Worm (Caenorhabditis elegans): Measurements from ENCODE around the gene C27H6.9.

DNA sequence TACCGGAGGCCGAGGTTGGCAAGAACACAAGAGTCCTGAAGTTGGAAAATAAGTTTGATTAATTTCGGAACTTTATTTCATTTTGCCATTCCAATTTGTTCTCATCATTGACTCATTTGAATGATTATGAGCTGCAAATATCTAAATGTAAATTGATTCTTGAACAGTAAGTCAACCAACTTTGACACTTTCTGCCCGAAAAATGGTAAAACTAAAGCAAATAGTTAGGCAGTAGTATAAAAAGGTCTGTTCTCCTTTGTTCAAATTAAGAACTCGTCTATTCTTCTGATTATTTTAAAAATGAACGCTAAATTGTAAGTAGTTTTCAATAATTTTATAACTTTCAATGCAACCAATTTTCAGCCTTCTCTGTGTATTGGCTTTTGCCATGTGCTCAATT is 39.6 kb upstream of the C27H6.9 start, which contains the start of gene fipr-12:
- no peak for TF ChIP-seq cey-2 (tag; optimal IDR thresholded peaks at IDR 0.05; ENCODE audit: borderline replicate concordance, insufficient read depth)
- no peak for TF ChIP-seq tag-97 (GFP tag; IDR thresholded peaks at IDR 0.05)
- no peak for TF ChIP-seq lir-3 (tag; optimal IDR thresholded peaks at IDR 0.05)
- TF ChIP-seq gei-8 (GFP tag; optimal IDR thresholded peaks at IDR 0.05): no peak
- no peak for TF ChIP-seq zag-1 (tag; optimal IDR thresholded peaks at IDR 0.05)
- TF ChIP-seq pqm-1 (tag; optimal IDR thresholded peaks at IDR 0.05): no peak
- TF ChIP-seq daf-19 (GFP tag; conservative IDR thresholded peaks at IDR 0.05): no peak
- no peak for TF ChIP-seq nhr-11 (tag; optimal IDR thresholded peaks at IDR 0.05)

Measured in whole organism, L4 larva.